Worm (Caenorhabditis elegans): ENCODE measurements around the gene fipr-11.

DNA sequence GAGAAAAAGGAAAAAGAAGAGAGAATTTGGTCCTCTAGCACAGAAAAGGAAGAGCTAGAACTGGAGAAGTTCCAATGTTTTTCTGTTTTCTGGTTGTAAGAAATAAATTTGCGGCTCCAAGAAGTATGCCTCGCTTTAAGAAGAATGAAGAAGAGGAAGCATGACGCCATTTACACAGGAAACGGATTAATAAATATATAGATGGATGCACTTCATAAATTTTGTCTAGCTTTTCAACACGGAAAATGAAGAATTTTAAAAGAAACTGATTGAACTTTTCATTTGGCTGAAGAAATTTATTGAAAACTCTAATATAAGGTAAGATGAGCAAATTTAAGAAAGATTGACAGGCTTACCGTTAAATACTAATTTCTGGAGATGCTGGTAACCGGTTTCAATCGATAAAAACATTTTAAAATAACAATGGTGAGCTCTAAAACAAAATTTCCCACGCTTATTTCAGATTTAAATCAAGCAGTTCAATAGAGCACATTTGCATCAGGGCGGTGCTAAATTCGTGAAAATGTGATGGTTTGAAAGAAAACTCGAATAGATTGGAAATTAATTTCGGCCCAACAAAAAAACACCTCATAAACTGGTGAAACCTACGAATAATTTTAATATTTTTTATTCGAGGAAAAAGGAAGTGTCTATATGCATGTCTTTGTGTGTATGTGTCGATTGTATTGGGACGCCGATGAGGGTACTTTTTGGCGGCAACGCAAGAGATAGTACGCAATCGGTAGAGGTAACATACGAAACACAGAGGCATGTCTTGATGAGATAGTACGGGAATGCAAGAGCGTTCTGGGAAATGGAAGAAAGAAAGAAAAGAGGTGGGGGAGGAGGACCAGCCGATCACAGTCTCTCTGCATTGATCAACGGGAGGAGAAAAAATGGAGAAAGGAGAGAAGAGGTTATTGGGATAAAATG, 49.8 kb downstream of the fipr-11 start:
- TF ChIP-seq R02D3.7 (tag; optimal IDR thresholded peaks at IDR 0.05) (no peak), zag-1 (tag; optimal IDR thresholded peaks at IDR 0.05) (no peak), nhr-77 (tag; optimal IDR thresholded peaks at IDR 0.05) (no peak), unc-62 (GFP tag; optimal IDR thresholded peaks at IDR 0.05) (no peak), blmp-1 (tag; optimal IDR thresholded peaks at IDR 0.05; ENCODE audit: insufficient read depth) (no peak), ztf-4 (tag; optimal IDR thresholded peaks at IDR 0.05) (no peak), ztf-11 (tag; optimal IDR thresholded peaks at IDR 0.05) (no peak), fos-1 (tag; optimal IDR thresholded peaks at IDR 0.05) (peak; percentile 16), elt-3 (tag; optimal IDR thresholded peaks at IDR 0.05) (no peak), ama-1 (optimal IDR thresholded peaks at IDR 0.05) (no peak), alr-1 (tag; optimal IDR thresholded peaks at IDR 0.05) (no peak), skn-1 (tag; optimal IDR thresholded peaks at IDR 0.05) (no peak)

All from whole organism, L2 larva.